Worm (Caenorhabditis elegans) whole organism, midembryonic: ENCODE results near the gene nhr-257.

ENCODE experiments used
- T22C8.4 ChIP-seq: fragments of 200-800 bp; sonication (Bioruptor generic); IDR thresholded peaks from 2 replicates; pipeline ENCODE4 v1.3.6; 2022; ENCODE audit warnings: missing genetic modification characterization, missing compliant biosample characterization
- cog-1 ChIP-seq: sonication (generic microtip); optimal IDR thresholded peaks from 2 replicates; lab custom pipeline; 2016; ENCODE audit warnings: missing genetic modification characterization, missing compliant biosample characterization
- flt-1 ChIP-seq: fragments of 200-800 bp; sonication (Bioruptor generic); IDR thresholded peaks from 2 replicates; pipeline ENCODE4 v1.3.6; 2022; ENCODE audit warnings: missing genetic modification characterization, missing compliant biosample characterization
- klf-2 ChIP-seq: fragments of 200-800 bp; sonication (Bioruptor generic); conservative IDR thresholded peaks from 2 replicates; pipeline ENCODE4 v1.3.6; 2022; ENCODE audit warnings: missing genetic modification reagents, missing genetic modification characterization, missing compliant biosample characterization
- med-1 ChIP-seq: sonication (generic microtip); optimal IDR thresholded peaks from 2 replicates; lab custom pipeline; 2017; ENCODE audit warnings: missing genetic modification characterization, mild to moderate bottlenecking, missing compliant biosample characterization, antibody characterized with exemption, missing genetic modification reagents; ENCODE audit not compliant: insufficient read depth
- ref-1 ChIP-seq: fragments of 200-800 bp; sonication (Bioruptor generic); conservative IDR thresholded peaks from 2 replicates; pipeline ENCODE4 v1.3.6; 2022; ENCODE audit warnings: missing genetic modification reagents, missing genetic modification characterization, missing compliant biosample characterization
- tab-1 ChIP-seq: fragments of 200-800 bp; sonication (Bioruptor generic); IDR thresholded peaks from 2 replicates; pipeline ENCODE4 v1.3.6; 2022; ENCODE audit warnings: missing genetic modification characterization, missing compliant biosample characterization
- ztf-23 ChIP-seq: fragments of 200-800 bp; sonication (Bioruptor generic); IDR thresholded peaks from 2 replicates; pipeline ENCODE4 v1.3.6; 2022; ENCODE audit warnings: missing genetic modification reagents, missing genetic modification characterization, missing compliant biosample characterization
- ztf-29 ChIP-seq: fragments of 200-800 bp; sonication (Bioruptor generic); IDR thresholded peaks from 2 replicates; pipeline ENCODE4 v1.3.6; 2022; ENCODE audit warnings: missing genetic modification reagents, missing genetic modification characterization, missing compliant biosample characterization

nhr-257 gene

DNA sequence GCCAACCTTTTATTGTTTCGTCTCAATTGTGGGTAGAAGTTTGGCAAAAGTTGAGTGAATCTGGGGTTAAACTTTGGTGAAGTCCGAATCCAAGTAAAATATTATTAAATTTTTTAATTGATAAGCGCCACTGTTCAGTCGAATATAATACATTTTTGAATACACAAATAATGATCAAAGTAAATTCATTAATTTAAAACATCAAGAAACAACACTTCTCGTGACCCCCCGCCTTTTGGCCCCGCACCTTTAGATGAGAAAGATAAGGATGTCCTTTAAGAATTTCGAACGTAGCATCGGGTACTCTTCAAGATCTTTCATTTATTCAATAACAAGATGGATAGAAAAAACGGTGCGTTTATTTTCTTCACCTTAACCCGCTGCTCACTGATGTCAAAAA is at the start of gene nhr-257:
nhr-257 (plus strand) TSS at position 301 of the 400 bp plus-strand sequence.
- no peak for TF ChIP-seq tab-1 (GFP tag; lab: Robert Waterston, UW)
- TF ChIP-seq ztf-23 = no peak
- TF ChIP-seq med-1 (GFP tag; lab: Kevin White, UChicago) = no peak
- no peak for TF ChIP-seq cog-1
- no peak for TF ChIP-seq klf-2 (GFP tag; lab: Robert Waterston, UW)
- no peak for TF ChIP-seq ref-1 (GFP tag; lab: Robert Waterston, UW)
- TF ChIP-seq T22C8.4 (GFP tag; lab: Robert Waterston, UW) = no peak
- no peak for TF ChIP-seq flt-1 (GFP tag; lab: Robert Waterston, UW)
- no peak for TF ChIP-seq ztf-29 (GFP tag; lab: Robert Waterston, UW)

DNA sequence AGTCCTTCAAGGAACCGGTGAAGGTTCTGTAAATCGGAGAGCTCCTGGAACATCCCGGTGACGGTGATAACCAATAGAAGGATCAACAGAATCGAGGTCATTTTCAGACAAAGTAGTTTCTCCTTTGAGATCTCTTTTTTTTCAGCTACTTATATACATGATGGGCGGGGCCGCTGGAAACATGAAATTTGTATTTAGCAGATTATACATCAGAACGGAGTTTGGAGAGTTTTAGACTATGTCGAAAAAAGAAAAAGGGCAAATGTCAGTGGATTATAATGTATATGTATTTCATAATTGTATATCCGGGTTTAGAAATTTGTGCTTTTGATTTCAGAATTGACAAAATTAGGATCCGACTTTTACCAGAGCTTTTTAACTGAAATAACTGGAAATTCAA is 49.5 kb upstream of the nhr-257 start, which contains the start of gene ins-32:
ins-32 (minus strand) TSS at position 101 of the 400 bp plus-strand sequence.
- no peak for TF ChIP-seq ref-1 (GFP tag; lab: Robert Waterston, UW)

DNA sequence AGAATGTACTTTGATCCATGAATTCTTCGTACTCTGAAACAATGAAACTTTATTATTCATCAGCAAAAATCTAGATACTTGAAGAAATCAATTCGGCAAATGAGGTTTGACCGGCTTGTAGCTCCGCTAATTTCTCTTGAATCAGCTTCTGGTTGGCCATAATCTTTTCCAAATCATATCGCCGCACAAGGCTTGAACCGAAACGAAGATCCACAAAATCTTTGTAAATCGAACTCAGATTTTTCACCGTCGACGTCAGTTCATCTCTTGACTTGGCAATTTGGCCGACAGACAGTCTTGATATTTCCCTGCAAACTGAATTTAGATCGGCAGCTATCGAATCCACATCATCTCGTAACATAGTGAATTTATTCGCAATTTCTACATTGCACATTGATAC is 47.2 kb upstream of the nhr-257 start:
- TF ChIP-seq ztf-29 (GFP tag; lab: Robert Waterston, UW) = no peak

DNA sequence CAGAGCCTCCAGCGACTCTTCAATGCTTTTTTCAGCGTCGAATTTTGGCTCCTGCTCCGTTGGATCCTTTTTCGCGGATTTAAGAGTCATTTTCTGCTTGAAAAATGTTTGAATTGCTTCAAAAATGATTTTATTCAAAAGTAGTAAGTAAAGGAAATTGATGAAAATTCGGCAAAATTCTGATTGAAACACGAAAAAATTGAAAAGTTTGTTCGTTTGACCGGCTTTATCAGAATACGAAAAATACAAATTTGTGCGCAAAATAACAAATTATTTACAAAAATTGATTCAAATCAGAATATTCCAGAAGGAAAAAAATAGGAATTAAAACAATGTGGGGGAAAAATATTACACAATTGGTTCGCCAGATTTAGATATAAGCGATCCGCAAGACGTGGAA is 45.8 kb upstream of the nhr-257 start, which contains the start of gene F54D10.4:
F54D10.4 (minus strand) TSS at position 101 of the 400 bp plus-strand sequence.
- no peak for TF ChIP-seq ztf-29 (GFP tag; lab: Robert Waterston, UW)
- no peak for TF ChIP-seq flt-1 (GFP tag; lab: Robert Waterston, UW)
- no peak for TF ChIP-seq ref-1 (GFP tag; lab: Robert Waterston, UW)
- no peak for TF ChIP-seq cog-1
- no peak for TF ChIP-seq T22C8.4 (GFP tag; lab: Robert Waterston, UW)
- TF ChIP-seq tab-1 (GFP tag; lab: Robert Waterston, UW) = no peak
- no peak for TF ChIP-seq med-1 (GFP tag; lab: Kevin White, UChicago)
- TF ChIP-seq ztf-23 = no peak
- no peak for TF ChIP-seq klf-2 (GFP tag; lab: Robert Waterston, UW)

DNA sequence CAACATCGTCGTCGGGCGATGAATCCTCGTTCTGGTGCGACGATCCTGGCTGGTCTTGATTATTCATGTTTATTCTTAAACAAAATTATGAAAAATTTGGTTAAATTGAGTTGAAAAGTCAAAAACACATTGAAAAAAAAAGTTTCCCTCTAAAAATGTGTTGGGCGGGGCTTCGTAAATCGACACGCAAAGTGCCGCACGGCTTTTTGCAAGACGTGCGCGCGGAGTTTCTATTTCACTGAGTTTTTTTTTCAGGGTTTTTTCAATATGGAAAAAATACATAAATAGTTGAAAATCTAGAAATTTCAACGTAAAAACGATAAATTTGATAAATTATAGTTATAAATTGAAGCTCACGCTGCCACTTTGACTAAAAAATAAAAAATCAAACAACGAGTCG is 44.6 kb upstream of the nhr-257 start, which contains the start of gene F54D10.5:
F54D10.5 (minus strand) TSS at position 74 of the 400 bp plus-strand sequence.
- TF ChIP-seq med-1 (GFP tag; lab: Kevin White, UChicago) (peak; percentile 65), ztf-29 (GFP tag; lab: Robert Waterston, UW) (no peak), flt-1 (GFP tag; lab: Robert Waterston, UW) (0 out of 2 replicates have a peak, but pooled peaks have one; percentile 18), ztf-23 (peak; percentile 50; the same call in 1 of the 2 replicates), ref-1 (GFP tag; lab: Robert Waterston, UW) (no peak), klf-2 (GFP tag; lab: Robert Waterston, UW) (no peak), T22C8.4 (GFP tag; lab: Robert Waterston, UW) (no peak), cog-1 (no peak), tab-1 (GFP tag; lab: Robert Waterston, UW) (no peak)

DNA sequence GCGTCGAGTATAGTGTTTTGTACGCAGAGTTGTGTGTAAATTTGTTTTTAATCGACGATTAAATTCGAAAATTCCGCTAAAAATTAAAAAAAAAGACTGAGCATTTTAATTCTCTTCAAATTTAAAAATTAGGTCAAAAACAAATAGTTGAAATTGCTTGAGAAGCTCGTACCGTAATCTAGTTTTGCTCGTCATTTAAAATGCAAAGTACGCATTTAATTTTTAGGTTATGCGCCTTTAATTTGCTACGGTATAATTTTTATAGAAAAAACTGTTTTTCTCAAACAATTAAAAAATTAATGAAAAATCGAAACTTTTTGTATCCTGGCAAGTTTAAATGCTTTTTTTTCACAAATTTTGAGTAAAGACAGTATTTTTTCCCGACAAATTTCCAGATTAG is 44.1 kb upstream of the nhr-257 start:
- TF ChIP-seq med-1 (GFP tag; lab: Kevin White, UChicago) (no peak), klf-2 (GFP tag; lab: Robert Waterston, UW) (no peak), ref-1 (GFP tag; lab: Robert Waterston, UW) (no peak), ztf-23 (no peak), flt-1 (GFP tag; lab: Robert Waterston, UW) (no peak), cog-1 (no peak), tab-1 (GFP tag; lab: Robert Waterston, UW) (no peak), ztf-29 (GFP tag; lab: Robert Waterston, UW) (no peak), T22C8.4 (GFP tag; lab: Robert Waterston, UW) (no peak)

DNA sequence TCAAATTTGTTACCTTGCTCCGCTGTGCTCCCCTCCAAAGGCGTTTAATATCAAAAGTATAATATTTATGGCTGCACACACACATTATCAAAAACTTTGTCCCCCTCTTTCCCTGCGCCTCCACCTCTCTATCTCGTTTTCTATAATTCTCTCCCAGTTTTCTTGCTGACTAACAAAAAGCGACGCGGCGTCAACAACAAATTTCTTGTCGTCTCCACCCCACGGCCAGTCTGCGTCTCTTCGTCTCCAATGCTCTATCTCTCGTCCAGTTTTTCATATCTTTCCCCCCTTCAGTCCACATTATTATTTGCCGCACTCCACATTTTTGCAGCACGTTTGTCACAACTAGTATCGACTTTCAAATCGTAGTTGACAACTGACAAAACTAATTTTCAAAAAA is 42.2 kb upstream of the nhr-257 start:
- TF ChIP-seq cog-1 (peak; percentile 54), ztf-23 (no peak)

DNA sequence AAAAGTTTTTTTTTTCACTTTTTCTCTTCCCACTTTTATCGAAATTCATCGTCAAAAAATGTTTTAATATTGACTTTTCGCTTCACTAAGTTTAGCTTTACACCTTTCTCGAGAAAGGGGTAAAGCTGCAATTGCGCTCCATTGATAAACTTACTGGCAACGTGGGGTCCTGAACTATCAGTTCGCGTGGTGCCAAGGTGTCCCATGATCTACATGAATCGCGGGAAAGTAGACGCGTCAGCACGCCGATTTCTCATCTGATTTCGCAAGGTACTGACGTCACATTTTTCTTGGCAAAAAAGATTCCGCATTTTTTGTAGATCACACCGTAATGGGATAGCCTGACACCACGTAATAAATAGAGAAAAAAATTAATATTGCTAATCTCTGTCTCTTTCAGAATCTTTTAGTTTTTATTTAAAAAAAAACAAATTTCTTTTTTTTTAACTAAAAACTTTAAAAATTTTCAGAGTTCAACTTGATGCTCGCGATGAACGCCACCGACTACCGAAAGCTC is 40.9 kb upstream of the nhr-257 start, which contains the start of gene lido-15:
lido-15 (plus strand) TSS at position 467 of the 517 bp plus-strand sequence.
- TF ChIP-seq ref-1 (GFP tag; lab: Robert Waterston, UW) = no peak
- TF ChIP-seq klf-2 (GFP tag; lab: Robert Waterston, UW) = no peak
- no peak for TF ChIP-seq med-1 (GFP tag; lab: Kevin White, UChicago)
- TF ChIP-seq T22C8.4 (GFP tag; lab: Robert Waterston, UW) = no peak
- TF ChIP-seq flt-1 (GFP tag; lab: Robert Waterston, UW) = no peak
- no peak for TF ChIP-seq tab-1 (GFP tag; lab: Robert Waterston, UW)
- TF ChIP-seq cog-1 = no peak
- TF ChIP-seq ztf-29 (GFP tag; lab: Robert Waterston, UW) = no peak
- TF ChIP-seq ztf-23 = no peak

DNA sequence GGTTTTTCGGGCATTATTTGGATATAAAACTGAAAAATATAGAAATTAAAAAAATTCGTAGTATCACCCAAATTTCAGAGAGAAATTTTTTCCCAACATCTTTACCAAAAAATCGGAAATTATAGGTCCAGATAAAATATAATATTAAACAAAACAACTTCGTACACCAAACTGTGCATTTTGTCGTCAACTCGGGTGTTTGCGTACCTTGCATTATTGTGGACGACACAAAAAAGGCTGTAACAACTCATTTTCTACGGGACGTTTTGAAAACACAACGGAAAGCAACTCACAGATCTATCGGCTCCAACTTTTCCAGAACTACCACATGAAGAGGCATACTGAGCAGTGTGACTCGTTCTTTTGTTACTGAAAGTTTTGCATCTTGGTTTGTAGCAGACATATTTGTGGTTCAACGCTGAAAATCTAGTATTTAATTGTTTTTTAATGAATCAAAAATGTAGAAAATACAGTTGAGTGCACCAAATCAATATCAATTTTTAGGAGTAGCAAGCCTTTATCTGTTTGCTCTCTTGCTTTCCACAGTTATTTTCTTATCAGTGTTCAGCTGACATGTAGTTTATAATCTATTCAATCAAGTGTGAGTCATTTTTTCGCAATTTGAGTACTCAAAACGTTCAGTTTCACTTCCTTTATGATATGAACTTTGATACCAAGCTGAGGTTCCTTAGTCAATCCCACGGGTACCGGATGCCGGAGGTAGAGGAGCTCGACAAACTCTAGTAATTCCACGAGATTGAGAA is 37.1 kb upstream of the nhr-257 start:
- no peak for TF ChIP-seq med-1 (GFP tag; lab: Kevin White, UChicago)
- no peak for TF ChIP-seq T22C8.4 (GFP tag; lab: Robert Waterston, UW)
- no peak for TF ChIP-seq klf-2 (GFP tag; lab: Robert Waterston, UW)
- no peak for TF ChIP-seq ref-1 (GFP tag; lab: Robert Waterston, UW)
- TF ChIP-seq ztf-29 (GFP tag; lab: Robert Waterston, UW) = no peak
- no peak for TF ChIP-seq cog-1
- TF ChIP-seq flt-1 (GFP tag; lab: Robert Waterston, UW) = no peak
- TF ChIP-seq ztf-23 = no peak
- TF ChIP-seq tab-1 (GFP tag; lab: Robert Waterston, UW) = no peak
